Worm (Caenorhabditis elegans) whole organism, L3 larva: ENCODE measurements around the gene F09F9.1.
A peak's percentile ranks its signal among the peaks of the same experiment; 100 is the strongest.

ENCODE experiments used
- R02D3.7 ChIP-seq: fragments of 150-350 bp; optimal IDR thresholded peaks from 2 replicates; lab custom pipeline; 2014; ENCODE audit warnings: missing biosample characterization, missing genetic modification characterization
- ZK546.5 ChIP-seq: sonication (generic microtip); optimal IDR thresholded peaks from 2 replicates; lab custom pipeline; 2017; ENCODE audit warnings: missing biosample characterization, missing genetic modification characterization
- aly-2 ChIP-seq: fragments of 150-350 bp; optimal IDR thresholded peaks from 2 replicates; lab custom pipeline; 2014; ENCODE audit warnings: missing biosample characterization, missing genetic modification characterization
- ama-1 ChIP-seq: fragments of 150-350 bp; optimal IDR thresholded peaks from 2 replicates; lab custom pipeline; 2018
- ceh-28 ChIP-seq: fragments of 150-350 bp; optimal IDR thresholded peaks from 2 replicates; lab custom pipeline; 2014; ENCODE audit warnings: missing biosample characterization, missing genetic modification reagents, missing genetic modification characterization
- ceh-82 ChIP-seq: fragments of 150-350 bp; optimal IDR thresholded peaks from 2 replicates; lab custom pipeline; 2014; ENCODE audit warnings: missing biosample characterization, missing genetic modification characterization
- ceh-9 ChIP-seq: sonication (generic microtip); optimal IDR thresholded peaks from 2 replicates; lab custom pipeline; 2018; ENCODE audit warnings: missing biosample characterization, missing genetic modification characterization
- daf-12 ChIP-seq: fragments of 150-350 bp; optimal IDR thresholded peaks from 2 replicates; lab custom pipeline; 2014; ENCODE audit warnings: missing biosample characterization, missing genetic modification reagents, missing genetic modification characterization
- egl-5 ChIP-seq: fragments of 150-350 bp; optimal IDR thresholded peaks from 2 replicates; lab custom pipeline; 2017; ENCODE audit warnings: missing biosample characterization, missing genetic modification reagents, missing genetic modification characterization, inconsistent platforms
- elt-1 ChIP-seq: fragments of 150-350 bp; optimal IDR thresholded peaks from 2 replicates; lab custom pipeline; 2014; ENCODE audit warnings: missing biosample characterization, missing genetic modification characterization
- elt-2 ChIP-seq: sonication (generic microtip); optimal IDR thresholded peaks from 2 replicates; lab custom pipeline; 2016; ENCODE audit warnings: missing genetic modification reagents, mild to moderate bottlenecking, missing genetic modification characterization, missing compliant biosample characterization
- elt-3 ChIP-seq, 3 experiments: fragments of 150-350 bp in 1 of 3; sonication (generic microtip) in 2 of 3; optimal IDR thresholded peaks; 2 replicates in 2 of 3; 4 replicates in 1 of 3; lab custom pipeline; 2014 to 2017; ENCODE audit warnings: missing biosample characterization in 3 of 3, missing genetic modification characterization in 3 of 3
- hmg-11 ChIP-seq: sonication (generic microtip); optimal IDR thresholded peaks from 2 replicates; lab custom pipeline; 2016; ENCODE audit warnings: missing genetic modification characterization, missing compliant biosample characterization
- lin-39 ChIP-seq: fragments of 150-350 bp; optimal IDR thresholded peaks from 2 replicates; lab custom pipeline; 2018; ENCODE audit warnings: missing biosample characterization, missing genetic modification reagents, missing genetic modification characterization
- lsy-12 ChIP-seq: sonication (generic microtip); optimal IDR thresholded peaks from 2 replicates; lab custom pipeline; 2016; ENCODE audit warnings: mild to moderate bottlenecking, missing genetic modification characterization, missing compliant biosample characterization
- mdl-1 ChIP-seq: fragments of 150-350 bp; optimal IDR thresholded peaks from 2 replicates; lab custom pipeline; 2014; ENCODE audit warnings: missing biosample characterization, missing genetic modification characterization
- nfya-1 ChIP-seq: sonication (generic microtip); optimal IDR thresholded peaks from 2 replicates; lab custom pipeline; 2017; ENCODE audit warnings: missing genetic modification characterization, mild to moderate bottlenecking, missing compliant biosample characterization, antibody characterized with exemption, moderate library complexity; ENCODE audit not compliant: insufficient read depth
- nhr-12 ChIP-seq: fragments of 150-350 bp; optimal IDR thresholded peaks from 2 replicates; lab custom pipeline; 2014; ENCODE audit warnings: missing biosample characterization, missing genetic modification characterization
- nhr-23 ChIP-seq: fragments of 150-350 bp; optimal IDR thresholded peaks from 2 replicates; lab custom pipeline; 2014; ENCODE audit warnings: missing biosample characterization, missing genetic modification reagents, missing genetic modification characterization
- nhr-25 ChIP-seq: sonication (generic microtip); optimal IDR thresholded peaks from 2 replicates; lab custom pipeline; 2017; ENCODE audit warnings: missing biosample characterization, missing genetic modification characterization
- nhr-28 ChIP-seq: fragments of 150-350 bp; optimal IDR thresholded peaks from 2 replicates; lab custom pipeline; 2014; ENCODE audit warnings: missing biosample characterization, missing genetic modification characterization
- nhr-43 ChIP-seq: sonication (generic microtip); optimal IDR thresholded peaks from 2 replicates; lab custom pipeline; 2016; ENCODE audit warnings: mild to moderate bottlenecking, missing genetic modification characterization, missing compliant biosample characterization; ENCODE audit not compliant: poor library complexity, severe bottlenecking
- nhr-67 ChIP-seq: fragments of 150-350 bp; optimal IDR thresholded peaks from 2 replicates; lab custom pipeline; 2014; ENCODE audit warnings: missing biosample characterization, missing genetic modification characterization
- nhr-76 ChIP-seq: fragments of 150-350 bp; sonication (generic microtip); optimal IDR thresholded peaks from 5 replicates; lab custom pipeline; 2014; ENCODE audit warnings: missing biosample characterization, missing genetic modification characterization
- nhr-77 ChIP-seq: fragments of 150-350 bp; optimal IDR thresholded peaks from 2 replicates; lab custom pipeline; 2014; ENCODE audit warnings: missing biosample characterization, missing genetic modification characterization
- pha-4 ChIP-seq: fragments of 150-350 bp; optimal IDR thresholded peaks from 2 replicates; lab custom pipeline; 2014; ENCODE audit warnings: missing biosample characterization, missing genetic modification reagents, missing genetic modification characterization
- pqm-1 ChIP-seq: fragments of 150-350 bp; optimal IDR thresholded peaks from 2 replicates; lab custom pipeline; 2017; ENCODE audit warnings: missing biosample characterization, missing genetic modification characterization, inconsistent platforms
- skn-1 ChIP-seq: fragments of 150-350 bp; optimal IDR thresholded peaks from 2 replicates; lab custom pipeline; 2014; ENCODE audit warnings: missing biosample characterization, missing genetic modification characterization
- snpc-4 ChIP-seq: fragments of 150-350 bp; optimal IDR thresholded peaks from 2 replicates; lab custom pipeline; 2014; ENCODE audit warnings: missing biosample characterization, missing genetic modification characterization
- tbx-2 ChIP-seq: sonication (generic microtip); optimal IDR thresholded peaks from 2 replicates; lab custom pipeline; 2016; ENCODE audit warnings: mild to moderate bottlenecking, missing genetic modification characterization, missing compliant biosample characterization
- unc-39 ChIP-seq: sonication (generic microtip); optimal IDR thresholded peaks from 4 replicates; lab custom pipeline; 2017; ENCODE audit warnings: missing biosample characterization, missing genetic modification characterization
- unc-62 ChIP-seq: fragments of 150-350 bp; sonication (generic microtip); optimal IDR thresholded peaks from 4 replicates; lab custom pipeline; 2014; ENCODE audit warnings: missing biosample characterization, missing genetic modification reagents, missing genetic modification characterization
- zag-1 ChIP-seq: fragments of 150-350 bp; optimal IDR thresholded peaks from 2 replicates; lab custom pipeline; 2014; ENCODE audit warnings: missing biosample characterization, missing genetic modification characterization
- ztf-11 ChIP-seq: fragments of 150-350 bp; optimal IDR thresholded peaks from 2 replicates; lab custom pipeline; 2014; ENCODE audit warnings: missing biosample characterization, missing genetic modification characterization
- ztf-4 ChIP-seq: fragments of 150-350 bp; optimal IDR thresholded peaks from 2 replicates; lab custom pipeline; 2014; ENCODE audit warnings: missing biosample characterization, missing genetic modification characterization

The F09F9.1 gene

DNA sequence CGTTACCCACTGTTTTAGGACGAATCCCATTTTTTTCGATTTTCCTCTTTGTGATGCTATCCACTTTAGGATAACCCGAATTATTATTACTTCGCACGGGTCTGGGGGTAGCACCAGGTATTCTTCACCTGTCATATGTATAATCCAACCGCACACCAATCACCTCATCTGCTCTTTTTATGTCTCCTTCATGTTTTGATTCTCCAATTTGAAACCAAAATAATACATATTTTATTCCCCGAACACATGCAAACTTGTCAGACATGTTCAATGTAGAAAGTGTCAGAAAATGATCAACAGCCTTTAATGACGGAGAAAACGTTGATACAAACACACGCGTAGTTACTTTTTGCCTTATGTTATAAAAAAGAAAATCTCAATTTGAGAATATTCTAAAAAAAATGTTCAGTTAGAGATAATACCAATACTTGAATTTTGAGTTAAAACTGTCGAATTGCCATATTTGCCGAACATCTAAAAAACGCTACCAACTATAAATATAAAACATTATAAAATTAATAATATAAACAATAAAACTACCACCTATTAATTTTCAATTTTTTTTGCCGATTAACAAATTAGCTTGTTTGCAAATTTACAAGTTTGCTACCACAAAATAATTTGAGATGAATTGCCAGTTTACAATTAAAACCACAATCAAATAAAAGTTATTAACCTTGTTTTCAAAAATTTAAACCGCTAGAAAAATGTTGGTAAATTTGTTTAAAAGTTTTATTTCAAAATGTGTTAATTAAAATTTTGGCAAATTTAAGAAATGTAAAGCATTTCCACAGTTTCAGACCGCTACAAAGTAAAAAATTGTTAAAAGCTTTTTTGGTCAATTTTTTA is 32.7 kb downstream of the F09F9.1 start:
- TF ChIP-seq ZK546.5 (tag; lab: Kevin White, UChicago) (no peak), nhr-25 (tag; lab: Kevin White, UChicago) (peak; percentile 89), nhr-28 (no peak), aly-2 (tag; lab: Kevin White, UChicago) (peak; percentile 28), ceh-9 (no peak), nhr-23 (tag; lab: Kevin White, UChicago) (peak; percentile 55), nhr-12 (tag; lab: Kevin White, UChicago) (no peak), ceh-28 (tag; lab: Kevin White, UChicago) (no peak), unc-39 (tag; lab: Kevin White, UChicago) (no peak), pha-4 (tag; lab: Kevin White, UChicago) (peak; percentile 38), ama-1 (lab: Kevin White, UChicago) (peak; percentile 97), tbx-2 (peak; percentile 19), nhr-43 (tag; lab: Kevin White, UChicago) (peak; percentile 54), nhr-76 (tag; lab: Kevin White, UChicago) (no peak), lsy-12 (peak; percentile 23), elt-3 (tag; optimal IDR thresholded peaks at IDR 0.05; lab: Kevin White, UChicago) (peak in 1 of 3 experiments; percentile 69), nfya-1 (tag; lab: Kevin White, UChicago) (peak; percentile 67), skn-1 (tag; lab: Kevin White, UChicago) (no peak), mdl-1 (tag; lab: Kevin White, UChicago) (no peak), elt-1 (tag; lab: Kevin White, UChicago) (no peak), ztf-11 (tag; lab: Kevin White, UChicago) (no peak), elt-2 (tag; lab: Kevin White, UChicago) (peak; percentile 1), ztf-4 (peak; percentile 92)

DNA sequence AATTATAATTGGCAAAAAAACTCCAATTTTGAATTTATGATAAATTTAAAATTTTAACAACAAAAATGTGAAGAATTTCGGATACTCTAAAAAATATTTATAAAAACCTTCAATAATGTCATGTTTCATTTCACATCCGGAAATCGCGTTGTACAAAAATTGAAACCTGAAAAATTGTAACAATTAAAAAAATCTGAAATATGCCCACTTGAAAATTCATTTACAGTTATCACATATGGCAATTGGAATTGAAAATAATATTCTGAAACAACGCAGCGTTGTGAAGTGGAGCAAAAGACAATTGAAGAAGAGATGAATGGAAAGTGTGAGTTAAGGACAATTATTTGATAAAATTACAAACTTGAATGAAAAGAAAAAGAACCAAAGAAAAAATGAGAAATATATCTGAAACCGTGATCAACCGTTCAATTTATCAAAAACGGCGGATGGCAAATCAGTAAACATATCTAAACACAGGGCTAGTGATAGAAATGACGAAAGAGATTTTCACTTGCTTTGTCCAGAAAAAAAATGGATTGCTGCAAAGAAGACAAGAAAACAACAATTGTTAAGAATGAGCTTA is 33.4 kb downstream of the F09F9.1 start:
- TF ChIP-seq nhr-25 (tag; lab: Kevin White, UChicago) = no peak
- TF ChIP-seq elt-3 (tag; optimal IDR thresholded peaks at IDR 0.05; lab: Kevin White, UChicago) = no peak
- TF ChIP-seq nhr-43 (tag; lab: Kevin White, UChicago) = peak; percentile 16
- TF ChIP-seq, all 47 proteins: peak for 1

DNA sequence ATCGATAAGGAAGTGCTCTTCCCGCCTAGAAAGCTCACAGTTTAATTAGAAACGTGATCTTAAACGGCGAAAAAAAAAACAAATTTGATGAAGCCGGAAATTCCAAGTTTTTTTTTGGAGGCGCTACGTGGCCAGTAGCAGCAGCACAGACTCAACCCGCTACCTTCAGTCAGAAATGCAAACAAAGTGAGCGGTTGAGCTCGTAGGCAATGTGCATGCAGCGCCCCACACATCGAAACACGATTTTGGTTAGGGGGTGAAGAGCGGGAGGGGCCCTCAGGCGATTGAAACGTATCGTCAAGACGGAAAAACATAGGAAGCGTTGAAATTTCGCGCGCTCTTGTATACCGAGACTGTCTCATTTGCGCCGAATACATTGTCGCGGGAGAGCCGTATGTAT is 36.1 kb downstream of the F09F9.1 start:
- no peak for TF ChIP-seq hmg-11 (tag; lab: Kevin White, UChicago)
- TF ChIP-seq ceh-28 (tag; lab: Kevin White, UChicago) = no peak
- no peak for TF ChIP-seq nhr-76 (tag; lab: Kevin White, UChicago)
- no peak for TF ChIP-seq lin-39 (tag; lab: Kevin White, UChicago)
- no peak for TF ChIP-seq R02D3.7 (tag; lab: Kevin White, UChicago)
- no peak for TF ChIP-seq zag-1 (tag; lab: Kevin White, UChicago)
- no peak for TF ChIP-seq ceh-9
- no peak for TF ChIP-seq nhr-77 (tag; lab: Kevin White, UChicago)
- no peak for TF ChIP-seq pqm-1 (tag; lab: Kevin White, UChicago)
- TF ChIP-seq nhr-28 = no peak
- no peak for TF ChIP-seq snpc-4 (tag; lab: Kevin White, UChicago)
- no peak for TF ChIP-seq nhr-43 (tag; lab: Kevin White, UChicago)
- no peak for TF ChIP-seq ceh-82 (tag; lab: Kevin White, UChicago)
- no peak for TF ChIP-seq elt-1 (tag; lab: Kevin White, UChicago)
- TF ChIP-seq unc-62 (GFP tag; lab: Kevin White, UChicago) = no peak
- no peak for TF ChIP-seq daf-12 (tag; lab: Kevin White, UChicago)
- no peak for TF ChIP-seq nhr-67 (tag; lab: Kevin White, UChicago)
- TF ChIP-seq nhr-25 (tag; lab: Kevin White, UChicago) = no peak

DNA sequence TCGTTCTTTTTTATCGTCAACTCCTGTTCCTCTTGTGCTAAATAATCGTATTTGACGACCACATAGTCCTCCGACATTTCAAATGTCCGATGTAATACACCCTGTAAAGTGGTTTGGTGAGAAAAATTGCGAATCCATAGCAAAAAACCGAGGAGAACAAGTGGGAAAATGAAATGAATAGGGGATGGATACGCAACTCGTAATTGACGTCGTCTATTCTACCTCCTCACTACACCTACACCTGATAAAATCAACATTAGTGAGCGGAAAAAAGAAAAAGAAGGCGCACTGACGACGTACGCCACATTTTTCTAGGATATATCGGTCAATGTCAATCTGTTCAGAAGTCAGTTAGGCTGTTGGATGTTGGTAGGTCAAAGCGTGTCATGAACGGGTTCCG is 38.2 kb downstream of the F09F9.1 start, which contains the start of gene nck-1:
Gene nck-1 (minus strand): TSS at position 101 of the 400 bp plus-strand sequence.
- TF ChIP-seq ztf-11 (tag; lab: Kevin White, UChicago) (no peak), egl-5 (tag; lab: Kevin White, UChicago) (peak; percentile 21), lsy-12 (no peak), nhr-67 (tag; lab: Kevin White, UChicago) (no peak)
- TF ChIP-seq, all 47 proteins: peak for 1
